Fruit fly (Drosophila melanogaster): ENCODE results near the gene CG7542.

DNA sequence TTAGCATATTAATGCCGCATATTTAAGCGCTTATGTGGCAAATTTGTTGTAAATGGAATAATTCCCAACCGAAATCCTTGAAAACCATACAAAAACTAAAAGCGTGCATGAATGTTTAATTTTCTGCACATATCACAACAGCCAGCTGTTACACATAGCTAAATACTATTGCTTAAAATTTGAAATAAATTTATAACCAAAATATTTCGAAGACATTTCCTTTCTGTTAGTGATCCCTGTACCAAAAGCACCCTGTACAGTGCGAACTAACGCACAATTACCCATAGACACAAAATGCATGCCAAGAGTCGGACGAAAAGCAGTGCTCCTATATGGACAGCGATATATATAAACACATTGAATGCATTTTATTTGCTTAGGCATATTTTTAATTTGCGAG is 38.3 kb downstream of the CG7542 start:
- TF ChIP-seq lz (GFP tag; optimal IDR thresholded peaks at IDR 0.05), result no peak
- no peak; the same call in 2 of the 3 replicates for TF ChIP-seq CG6163 (GFP tag; IDR thresholded peaks at IDR 0.05)
- TF ChIP-seq spab (GFP tag; optimal IDR thresholded peaks at IDR 0.05), result no peak
- TF ChIP-seq CG11902 (GFP tag; optimal IDR thresholded peaks at IDR 0.05), result no peak
- TF ChIP-seq Sox14 (GFP tag; optimal IDR thresholded peaks at IDR 0.05), result peak; percentile 26
- no peak for TF ChIP-seq CG9139 (GFP tag; optimal IDR thresholded peaks at IDR 0.05)
- no peak for TF ChIP-seq OdsH (GFP tag; optimal IDR thresholded peaks at IDR 0.05)
- TF ChIP-seq CG16779 (tag; optimal IDR thresholded peaks at IDR 0.05), result no peak
- TF ChIP-seq Met (GFP tag; optimal IDR thresholded peaks at IDR 0.05), result no peak
